Worm (Caenorhabditis elegans): ENCODE results near the gene mrps-23.
A peak's percentile ranks its signal among the peaks of the same experiment; 100 is the strongest.

Gene mrps-23

DNA sequence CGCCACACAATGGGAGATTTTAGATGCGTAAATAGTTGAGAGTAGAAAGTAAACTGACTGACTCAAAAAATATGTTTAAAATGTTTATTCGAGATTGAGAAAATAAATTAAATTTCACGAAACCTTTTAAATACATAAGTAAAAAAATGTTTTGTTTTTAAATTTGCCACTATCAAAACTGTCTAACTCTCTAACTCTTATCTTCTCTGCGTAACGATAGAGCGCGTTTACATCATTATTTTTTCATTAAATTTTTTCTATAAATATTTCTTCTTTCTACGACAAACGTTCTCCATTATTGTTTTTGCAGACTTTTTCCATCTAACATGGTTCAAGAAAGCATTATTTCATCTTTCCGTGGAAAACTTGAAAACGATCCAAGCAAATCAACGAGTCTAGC is 19.3 kb upstream of the mrps-23 start, which contains the start of gene eif-2Balpha:
Gene eif-2Balpha, plus strand, starts transcription at position 304 of the 400 bp plus-strand sequence.
- peak; percentile 64 for TF ChIP-seq ces-1 (GFP tag; optimal IDR thresholded peaks at IDR 0.05)
- peak; percentile 75 for TF ChIP-seq lsy-2 (tag; optimal IDR thresholded peaks at IDR 0.05)
- TF ChIP-seq sem-2 (GFP tag; optimal IDR thresholded peaks at IDR 0.05), result no peak

DNA sequence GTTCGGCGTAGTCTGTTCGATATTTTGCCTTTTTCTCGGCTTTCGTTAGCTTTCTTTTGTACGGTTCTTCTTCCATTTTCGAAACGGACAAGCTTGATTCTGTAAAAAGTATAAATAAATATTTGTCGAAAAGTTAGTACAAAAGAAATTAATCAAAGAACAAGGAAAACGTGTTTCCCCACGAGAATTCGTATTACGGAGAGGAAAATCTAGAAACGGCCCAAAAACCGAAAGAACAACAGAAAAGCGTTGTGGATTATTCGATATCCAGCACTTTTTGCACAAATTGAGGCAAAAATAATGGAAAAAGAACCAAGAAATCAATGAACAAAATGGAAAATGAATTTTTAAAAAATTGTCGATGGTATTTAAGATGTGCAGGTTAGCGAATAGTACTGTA is 18.8 kb upstream of the mrps-23 start, which contains the start of gene mut-7:
Gene mut-7, minus strand, starts transcription at position 101 of the 400 bp plus-strand sequence.
- TF ChIP-seq lin-32 (GFP tag; optimal IDR thresholded peaks at IDR 0.05) (no peak), nhr-2 (tag; optimal IDR thresholded peaks at IDR 0.05) (no peak), mab-5 (tag; optimal IDR thresholded peaks at IDR 0.05) (no peak), mls-2 (tag; optimal IDR thresholded peaks at IDR 0.05) (no peak), drap-1 (GFP tag; optimal IDR thresholded peaks at IDR 0.05) (no peak), M03D4.4 (tag; optimal IDR thresholded peaks at IDR 0.05) (no peak), ces-1 (GFP tag; optimal IDR thresholded peaks at IDR 0.05) (no peak), nhr-76 (tag; optimal IDR thresholded peaks at IDR 0.05) (no peak), nhr-12 (tag; optimal IDR thresholded peaks at IDR 0.05) (no peak)

DNA sequence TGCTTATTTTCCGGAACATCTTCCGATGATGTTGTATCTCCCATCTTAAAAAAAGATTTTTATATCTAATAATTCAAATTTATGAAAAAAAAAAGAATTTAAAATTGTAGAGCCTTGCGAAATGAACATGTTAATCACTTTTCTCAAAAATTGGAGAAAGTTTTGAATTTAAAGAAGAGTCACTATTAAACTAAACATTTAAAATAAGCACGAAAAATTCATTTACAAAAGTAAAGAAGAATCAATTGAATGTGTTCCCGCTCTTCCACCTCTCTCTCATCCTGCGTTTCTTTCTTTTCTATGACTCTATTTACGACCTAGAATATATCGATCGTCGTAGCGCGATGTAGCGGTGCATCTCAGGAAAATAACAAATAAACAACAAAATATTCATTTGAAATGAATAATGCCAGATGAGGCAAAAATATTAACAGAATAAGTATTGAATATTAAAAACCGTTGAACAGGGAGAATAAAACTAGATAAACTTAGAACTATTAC is 15.2 kb upstream of the mrps-23 start, which contains the start of gene ZK1098.3:
Gene ZK1098.3, minus strand, starts transcription at position 51 of the 501 bp plus-strand sequence.
- TF ChIP-seq flh-1 (GFP tag; optimal IDR thresholded peaks at IDR 0.05), result no peak
- TF ChIP-seq blmp-1 (tag; optimal IDR thresholded peaks at IDR 0.05), result no peak
- TF ChIP-seq tbx-8 (GFP tag; optimal IDR thresholded peaks at IDR 0.05), result no peak
- no peak for TF ChIP-seq drap-1 (GFP tag; optimal IDR thresholded peaks at IDR 0.05)
- TF ChIP-seq cnd-1 (tag; optimal IDR thresholded peaks at IDR 0.05), result no peak
- no peak for TF ChIP-seq ceh-43 (GFP tag; optimal IDR thresholded peaks at IDR 0.05)
- no peak for TF ChIP-seq unc-62 (GFP tag; optimal IDR thresholded peaks at IDR 0.05)
- TF ChIP-seq sptf-1 (tag; optimal IDR thresholded peaks at IDR 0.05), result no peak
- peak; percentile 65 for TF ChIP-seq ces-1 (GFP tag; optimal IDR thresholded peaks at IDR 0.05)
- no peak for TF ChIP-seq nhr-76 (tag; optimal IDR thresholded peaks at IDR 0.05)
- no peak for TF ChIP-seq mls-2 (tag; optimal IDR thresholded peaks at IDR 0.05)
- TF ChIP-seq ham-2 (GFP tag; optimal IDR thresholded peaks at IDR 0.05), result no peak
- peak; percentile 73 for TF ChIP-seq ceh-39 (tag; optimal IDR thresholded peaks at IDR 0.05)
- no peak for TF ChIP-seq lin-32 (GFP tag; optimal IDR thresholded peaks at IDR 0.05)

DNA sequence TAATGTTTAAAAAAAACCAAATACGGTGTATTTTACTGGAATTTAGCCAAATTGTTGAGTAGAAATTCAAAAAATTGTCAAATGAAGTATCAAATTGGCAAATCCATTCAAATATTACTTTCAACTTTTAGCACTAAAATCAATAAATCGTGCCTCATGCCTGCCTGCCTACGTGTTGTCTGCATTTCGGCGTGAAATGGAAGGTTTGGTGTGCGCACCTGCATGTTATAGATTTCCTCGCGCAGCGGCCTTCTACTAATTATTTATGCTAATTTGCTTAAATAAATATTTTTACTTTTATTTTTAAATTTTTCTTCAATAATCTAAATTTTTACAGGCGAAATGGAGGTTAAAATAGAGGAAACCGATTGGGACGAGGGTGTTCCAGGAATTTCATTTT is 5.4 kb upstream of the mrps-23 start, which contains the start of gene ZK1098.2:
Gene ZK1098.2, plus strand, starts transcription at position 336 of the 400 bp plus-strand sequence.
- TF ChIP-seq sptf-1 (tag; optimal IDR thresholded peaks at IDR 0.05), result no peak
- TF ChIP-seq unc-120 (tag; optimal IDR thresholded peaks at IDR 0.05; ENCODE audit: poor library complexity, severe bottlenecking), result no peak
- no peak for TF ChIP-seq unc-62 (GFP tag; optimal IDR thresholded peaks at IDR 0.05)
- TF ChIP-seq lin-13 (tag; optimal IDR thresholded peaks at IDR 0.05), result peak; percentile 24
- TF ChIP-seq drap-1 (GFP tag; optimal IDR thresholded peaks at IDR 0.05), result no peak
- no peak for TF ChIP-seq snpc-4 (tag; optimal IDR thresholded peaks at IDR 0.05)
- TF ChIP-seq nhr-2 (tag; optimal IDR thresholded peaks at IDR 0.05), result no peak
- TF ChIP-seq mls-2 (tag; optimal IDR thresholded peaks at IDR 0.05), result no peak
- TF ChIP-seq nhr-76 (tag; optimal IDR thresholded peaks at IDR 0.05), result no peak
- no peak for TF ChIP-seq sem-2 (GFP tag; optimal IDR thresholded peaks at IDR 0.05)
- no peak for TF ChIP-seq ztf-11 (tag; optimal IDR thresholded peaks at IDR 0.05)
- peak; percentile 42 for TF ChIP-seq ham-2 (GFP tag; optimal IDR thresholded peaks at IDR 0.05)
- no peak for TF ChIP-seq lin-32 (GFP tag; optimal IDR thresholded peaks at IDR 0.05)
- no peak for TF ChIP-seq cnd-1 (tag; optimal IDR thresholded peaks at IDR 0.05)
- no peak for TF ChIP-seq bed-3 (GFP tag; optimal IDR thresholded peaks at IDR 0.05)
- no peak for TF ChIP-seq pha-4 (tag; optimal IDR thresholded peaks at IDR 0.05)
- no peak for TF ChIP-seq ceh-83 (GFP tag; optimal IDR thresholded peaks at IDR 0.05)
- no peak for TF ChIP-seq blmp-1 (tag; optimal IDR thresholded peaks at IDR 0.05)
- TF ChIP-seq nhr-237 (tag; optimal IDR thresholded peaks at IDR 0.05), result no peak
- TF ChIP-seq tbx-8 (GFP tag; optimal IDR thresholded peaks at IDR 0.05), result no peak
- TF ChIP-seq ces-1 (GFP tag; optimal IDR thresholded peaks at IDR 0.05), result peak; percentile 40
- no peak for TF ChIP-seq nhr-12 (tag; optimal IDR thresholded peaks at IDR 0.05)
- TF ChIP-seq mep-1 (tag; optimal IDR thresholded peaks at IDR 0.05), result peak; percentile 49
- TF ChIP-seq nhr-28 (tag; optimal IDR thresholded peaks at IDR 0.05), result no peak
- no peak for TF ChIP-seq ceh-43 (GFP tag; optimal IDR thresholded peaks at IDR 0.05)
- TF ChIP-seq M03D4.4 (tag; optimal IDR thresholded peaks at IDR 0.05), result peak; percentile 33

DNA sequence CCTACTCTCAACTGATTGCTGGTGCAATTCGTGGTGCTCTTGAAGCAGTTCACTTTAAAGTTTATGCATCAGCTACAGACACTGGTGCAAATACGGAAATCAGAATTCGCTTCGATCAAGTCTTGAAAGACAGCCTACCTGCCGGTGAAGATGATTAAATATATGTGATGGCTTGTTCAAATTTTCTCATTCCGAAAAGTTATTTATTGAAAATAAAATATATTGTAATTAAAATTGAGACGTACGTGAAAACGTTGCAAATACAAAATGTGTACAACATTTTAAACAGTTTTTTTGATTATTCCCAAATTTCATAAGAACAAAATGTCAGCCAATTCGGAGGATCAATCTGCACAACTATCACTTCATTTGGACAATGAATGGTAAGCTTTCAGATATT is 3.4 kb upstream of the mrps-23 start, which contains the start of gene ZK1098.6:
Gene ZK1098.6, plus strand, starts transcription at position 301 of the 400 bp plus-strand sequence.
- TF ChIP-seq nhr-76 (tag; optimal IDR thresholded peaks at IDR 0.05), result no peak
- no peak for TF ChIP-seq nhr-12 (tag; optimal IDR thresholded peaks at IDR 0.05)
- no peak for TF ChIP-seq bed-3 (GFP tag; optimal IDR thresholded peaks at IDR 0.05)
- no peak for TF ChIP-seq tbx-8 (GFP tag; optimal IDR thresholded peaks at IDR 0.05)
- no peak for TF ChIP-seq cnd-1 (tag; optimal IDR thresholded peaks at IDR 0.05)
- no peak for TF ChIP-seq nhr-2 (tag; optimal IDR thresholded peaks at IDR 0.05)
- no peak for TF ChIP-seq snpc-4 (tag; optimal IDR thresholded peaks at IDR 0.05)
- TF ChIP-seq sptf-1 (tag; optimal IDR thresholded peaks at IDR 0.05), result no peak
- TF ChIP-seq blmp-1 (tag; optimal IDR thresholded peaks at IDR 0.05), result no peak
- TF ChIP-seq lin-32 (GFP tag; optimal IDR thresholded peaks at IDR 0.05), result no peak
